Fruit fly (Drosophila melanogaster) whole organism: ENCODE data around the gene CG42795.

ENCODE experiments used
- CG8478 ChIP-seq: fragments of >200 bp; optimal IDR thresholded peaks from 2 replicates; lab custom pipeline; 2018; ENCODE audit warnings: inconsistent platforms
- Dll ChIP-seq: fragments of >200 bp; optimal IDR thresholded peaks from 2 replicates; lab custom pipeline; 2017
- EcR ChIP-seq, 2 experiments: fragments of >200 bp; optimal IDR thresholded peaks; 2 replicates each; lab custom pipeline; 2017; ENCODE audit warnings: missing biosample characterization in 2 of 2, missing genetic modification characterization in 2 of 2, missing genetic modification reagents in 2 of 2
- pan ChIP-seq: fragments of >200 bp; optimal IDR thresholded peaks from 2 replicates; lab custom pipeline; 2017
- psq ChIP-seq: fragments of >200 bp; optimal IDR thresholded peaks from 2 replicates; lab custom pipeline; 2017
- usp ChIP-seq: fragments of >200 bp; optimal IDR thresholded peaks from 2 replicates; lab custom pipeline; 2017; ENCODE audit warnings: missing biosample characterization, missing genetic modification characterization, mixed read lengths

- TF ChIP-seq Dll (lab: Kevin White, UChicago) (no peak), usp (GFP tag; lab: Kevin White, UChicago) (no peak), CG8478 (lab: Kevin White, UChicago) (no peak), pan (lab: Kevin White, UChicago) (no peak), EcR (GFP tag; optimal IDR thresholded peaks at IDR 0.05; lab: Kevin White, UChicago) (no peak), psq (no peak)
Measured at dm6 chr3R:10224594-10224993, 896 bp upstream of the CG42795 start, which contains the start of the genes CG12817 and CG34107.
